Fruit fly (Drosophila melanogaster) whole organism, prepupa: ENCODE results near the gene CG3638.
A peak's percentile ranks its signal among the peaks of the same experiment; 100 is the strongest.

Experiments used
- CG11294 ChIP-seq: fragments of 200-800 bp; sonication (Bioruptor generic); IDR thresholded peaks from 2 replicates; pipeline ENCODE4 v1.3.6; 2022; ENCODE audit warnings: missing biosample characterization, missing genetic modification characterization
- CG11762 ChIP-seq: fragments of 200-800 bp; sonication (Bioruptor generic); optimal IDR thresholded peaks from 3 replicates; lab custom pipeline; 2016; ENCODE audit warnings: missing biosample characterization, missing genetic modification characterization; ENCODE audit not compliant: insufficient read depth
- CG11902 ChIP-seq: fragments of 200-800 bp; sonication (Bioruptor generic); optimal IDR thresholded peaks from 3 replicates; lab custom pipeline; 2016; ENCODE audit warnings: missing biosample characterization, missing genetic modification characterization
- CG1621 ChIP-seq: fragments of 200-800 bp; sonication (Bioruptor generic); optimal IDR thresholded peaks from 3 replicates; lab custom pipeline; 2018; ENCODE audit warnings: missing biosample characterization, mild to moderate bottlenecking, missing genetic modification characterization
- CG16779 ChIP-seq: fragments of 200-800 bp; sonication (Bioruptor generic); optimal IDR thresholded peaks from 3 replicates; lab custom pipeline; 2017; ENCODE audit warnings: missing biosample characterization, mild to moderate bottlenecking, missing genetic modification characterization
- CG3032 ChIP-seq: fragments of 200-800 bp; optimal IDR thresholded peaks from 2 replicates; lab custom pipeline; 2019; ENCODE audit warnings: missing biosample characterization, mild to moderate bottlenecking, missing genetic modification characterization, moderate library complexity
- CG31627 ChIP-seq: fragments of 200-800 bp; sonication (Bioruptor generic); optimal IDR thresholded peaks from 3 replicates; lab custom pipeline; 2016; ENCODE audit warnings: missing biosample characterization, missing genetic modification characterization
- CG4318 ChIP-seq: fragments of 200-800 bp; sonication (Bioruptor generic); optimal IDR thresholded peaks from 3 replicates; lab custom pipeline; 2017; ENCODE audit warnings: missing biosample characterization, mild to moderate bottlenecking, missing genetic modification characterization
- CG6163 ChIP-seq: fragments of 200-800 bp; sonication (Bioruptor generic); IDR thresholded peaks from 3 replicates; pipeline ENCODE4 v1.3.6; 2022; ENCODE audit warnings: missing biosample characterization, missing genetic modification characterization
- CG6276 ChIP-seq: fragments of 200-800 bp; sonication (Bioruptor generic); optimal IDR thresholded peaks from 2 replicates; lab custom pipeline; 2017; ENCODE audit warnings: missing biosample characterization, mild to moderate bottlenecking, missing genetic modification characterization
- CG6808 ChIP-seq: fragments of 200-800 bp; sonication (Bioruptor generic); optimal IDR thresholded peaks from 3 replicates; lab custom pipeline; 2017; ENCODE audit warnings: missing biosample characterization, missing genetic modification characterization, mild to moderate bottlenecking, moderate library complexity, missing genetic modification reagents
- CG6854 ChIP-seq: fragments of 200-800 bp; sonication (Bioruptor generic); optimal IDR thresholded peaks from 2 replicates; lab custom pipeline; 2017; ENCODE audit warnings: missing biosample characterization, mild to moderate bottlenecking, missing genetic modification characterization
- CG7368 ChIP-seq: fragments of 200-800 bp; sonication (Bioruptor generic); optimal IDR thresholded peaks from 3 replicates; lab custom pipeline; 2016; ENCODE audit warnings: missing biosample characterization, missing genetic modification characterization
- CG8319 ChIP-seq: fragments of 200-800 bp; sonication (Bioruptor generic); optimal IDR thresholded peaks from 3 replicates; lab custom pipeline; 2016; ENCODE audit warnings: missing biosample characterization, missing genetic modification characterization
- CG8632 ChIP-seq: fragments of 200-800 bp; sonication (Bioruptor generic); optimal IDR thresholded peaks from 3 replicates; lab custom pipeline; 2016; ENCODE audit warnings: missing biosample characterization, missing genetic modification characterization
- Eip75B ChIP-seq: fragments of 200-800 bp; sonication (Bioruptor generic); optimal IDR thresholded peaks from 3 replicates; lab custom pipeline; 2016; ENCODE audit warnings: missing biosample characterization, missing genetic modification characterization
- Eip78C ChIP-seq: fragments of 200-800 bp; sonication (Bioruptor generic); peaks from one replicate; lab custom pipeline; 2016; ENCODE audit warnings: missing biosample characterization, missing genetic modification characterization
- Eip93F ChIP-seq: fragments of 200-800 bp; sonication (Bioruptor generic); optimal IDR thresholded peaks from 2 replicates; lab custom pipeline; 2016; ENCODE audit warnings: missing biosample characterization, mild to moderate bottlenecking, missing genetic modification characterization
- Ets96B ChIP-seq: fragments of 200-800 bp; optimal IDR thresholded peaks from 2 replicates; lab custom pipeline; 2019; ENCODE audit warnings: missing biosample characterization, mild to moderate bottlenecking, missing genetic modification characterization, moderate library complexity
- Gug ChIP-seq: fragments of 200-800 bp; sonication (Bioruptor generic); IDR thresholded peaks from 2 replicates; pipeline ENCODE4 v1.3.6; 2022; ENCODE audit warnings: missing biosample characterization, missing genetic modification characterization
- Hr38 ChIP-seq: sonication (Bioruptor generic); optimal IDR thresholded peaks from 2 replicates; lab custom pipeline; 2016; ENCODE audit warnings: missing biosample characterization, missing genetic modification characterization
- Hr39 ChIP-seq: fragments of 200-800 bp; sonication (Bioruptor generic); optimal IDR thresholded peaks from 2 replicates; lab custom pipeline; 2016; ENCODE audit warnings: missing biosample characterization, missing genetic modification characterization
- Lpt ChIP-seq: fragments of 200-800 bp; sonication (Bioruptor generic); optimal IDR thresholded peaks from 3 replicates; lab custom pipeline; 2016; ENCODE audit warnings: missing biosample characterization, missing genetic modification characterization
- Met ChIP-seq: fragments of 200-800 bp; sonication (Bioruptor generic); optimal IDR thresholded peaks from 3 replicates; lab custom pipeline; 2016; ENCODE audit warnings: missing biosample characterization, missing genetic modification characterization
- OdsH ChIP-seq: fragments of 200-800 bp; sonication (Bioruptor generic); optimal IDR thresholded peaks from 3 replicates; lab custom pipeline; 2016; ENCODE audit warnings: missing biosample characterization, missing genetic modification characterization
- Sox102F ChIP-seq: fragments of 200-800 bp; sonication (Bioruptor generic); optimal IDR thresholded peaks from 2 replicates; lab custom pipeline; 2016; ENCODE audit warnings: missing biosample characterization, mild to moderate bottlenecking, missing genetic modification characterization
- Sox14 ChIP-seq: fragments of 200-800 bp; sonication (Bioruptor generic); optimal IDR thresholded peaks from 3 replicates; lab custom pipeline; 2016; ENCODE audit warnings: missing biosample characterization, missing genetic modification characterization
- Sox15 ChIP-seq: fragments of 200-800 bp; sonication (Bioruptor generic); optimal IDR thresholded peaks from 3 replicates; lab custom pipeline; 2016; ENCODE audit warnings: missing biosample characterization, missing genetic modification characterization
- achi ChIP-seq: fragments of 200-800 bp; sonication (Bioruptor generic); optimal IDR thresholded peaks from 3 replicates; lab custom pipeline; 2016; ENCODE audit warnings: missing biosample characterization, missing genetic modification characterization
- acj6 ChIP-seq: fragments of 200-800 bp; sonication (Bioruptor generic); optimal IDR thresholded peaks from 3 replicates; lab custom pipeline; 2016; ENCODE audit warnings: missing biosample characterization, missing genetic modification characterization
- cyc ChIP-seq: fragments of 200-800 bp; sonication (Bioruptor generic); optimal IDR thresholded peaks from 3 replicates; lab custom pipeline; 2016; ENCODE audit warnings: missing biosample characterization, missing genetic modification characterization
- dac ChIP-seq: fragments of 200-800 bp; sonication (Bioruptor generic); optimal IDR thresholded peaks from 2 replicates; lab custom pipeline; 2017; ENCODE audit warnings: missing biosample characterization, mild to moderate bottlenecking, missing genetic modification characterization
- eg ChIP-seq: fragments of 200-800 bp; sonication (Bioruptor generic); IDR thresholded peaks from 3 replicates; pipeline ENCODE4 v1.3.6; 2022; ENCODE audit warnings: missing biosample characterization, missing genetic modification characterization
- esn ChIP-seq: fragments of 200-800 bp; sonication (Bioruptor generic); optimal IDR thresholded peaks from 2 replicates; lab custom pipeline; 2016; ENCODE audit warnings: missing biosample characterization, mild to moderate bottlenecking, missing genetic modification characterization, moderate library complexity
- fd59A ChIP-seq: fragments of 200-800 bp; sonication (Bioruptor generic); optimal IDR thresholded peaks from 2 replicates; lab custom pipeline; 2017; ENCODE audit warnings: missing biosample characterization, mild to moderate bottlenecking, missing genetic modification characterization, missing genetic modification reagents
- fd85E ChIP-seq: fragments of 200-800 bp; sonication (Bioruptor generic); optimal IDR thresholded peaks from 3 replicates; lab custom pipeline; 2016; ENCODE audit warnings: missing biosample characterization, missing genetic modification characterization
- fkh ChIP-seq: fragments of 200-800 bp; sonication (Bioruptor generic); optimal IDR thresholded peaks from 3 replicates; lab custom pipeline; 2017; ENCODE audit warnings: missing biosample characterization, mild to moderate bottlenecking, missing genetic modification characterization, moderate library complexity
- net ChIP-seq: fragments of 200-800 bp; sonication (Bioruptor generic); optimal IDR thresholded peaks from 3 replicates; lab custom pipeline; 2016; ENCODE audit warnings: missing biosample characterization, missing genetic modification characterization
- pdm3 ChIP-seq: fragments of 200-800 bp; sonication (Bioruptor generic); optimal IDR thresholded peaks from 3 replicates; lab custom pipeline; 2016; ENCODE audit warnings: missing biosample characterization, missing genetic modification characterization
- spab ChIP-seq: fragments of 200-800 bp; sonication (Bioruptor generic); optimal IDR thresholded peaks from 2 replicates; lab custom pipeline; 2017; ENCODE audit warnings: missing biosample characterization, mild to moderate bottlenecking, missing genetic modification characterization, missing genetic modification reagents
- ss ChIP-seq, 2 experiments: fragments of 200-800 bp; sonication (Bioruptor generic); optimal IDR thresholded peaks; 2 replicates in 1 of 2; 3 replicates in 1 of 2; lab custom pipeline; 2017 to 2018; ENCODE audit warnings: mild to moderate bottlenecking in 2 of 2, missing biosample characterization in 2 of 2, missing genetic modification characterization in 2 of 2, moderate library complexity in 1 of 2
- svp ChIP-seq: fragments of 200-800 bp; sonication (Bioruptor generic); peaks from one replicate; lab custom pipeline; 2016; ENCODE audit warnings: missing biosample characterization, missing genetic modification characterization
- vri ChIP-seq: fragments of 200-800 bp; sonication (Bioruptor generic); optimal IDR thresholded peaks from 3 replicates; lab custom pipeline; 2016; ENCODE audit warnings: missing biosample characterization, mild to moderate bottlenecking, missing genetic modification characterization

Gene CG3638

dm6 chrX:1275018-1275820 lies 38.7 kb upstream of the CG3638 start, which contains the start of gene Atf3 (continued):
- peak; percentile 91 for TF ChIP-seq cyc
- TF ChIP-seq pdm3 (GFP tag; lab: Kevin White, UChicago), result peak; percentile 94
- peak; percentile 87 for TF ChIP-seq Eip75B (GFP tag; lab: Kevin White, UChicago)
- TF ChIP-seq Hr39 (GFP tag; lab: Kevin White, UChicago), result peak; percentile 92
- TF ChIP-seq CG1621 (tag; lab: Kevin White, UChicago), result peak; percentile 79
- peak; percentile 79 for TF ChIP-seq fd59A
- TF ChIP-seq CG11762 (GFP tag; lab: Kevin White, UChicago), result peak; percentile 85
- TF ChIP-seq Ets96B (tag; lab: Kevin White, UChicago), result peak; percentile 78
- peak; percentile 20 for TF ChIP-seq Eip93F (GFP tag; lab: Kevin White, UChicago)
- TF ChIP-seq net (GFP tag; lab: Kevin White, UChicago), result peak; percentile 93

- TF ChIP-seq Eip78C (GFP tag; lab: Kevin White, UChicago) (peak; percentile 11), fd85E (no peak), CG11294 (GFP tag; lab: Robert Waterston, UW) (no peak)
- TF ChIP-seq, all 60 proteins: peak for 1
These were observed 36.4 kb upstream of the CG3638 start for dm6 chrX:1272848-1273247.

- TF ChIP-seq CG6163 (0 out of 3 replicates have a peak, but pooled peaks have one; percentile 27), eg (GFP tag; lab: Robert Waterston, UW) (peak; percentile 37; the same call in 1 of the 3 replicates), CG31627 (no peak), vri (GFP tag; lab: Kevin White, UChicago) (peak; percentile 14)
These were observed 34.6 kb upstream of the CG3638 start for dm6 chrX:1271080-1271479.

dm6 chrX:1270655-1271054 lies 34.2 kb upstream of the CG3638 start:
- TF ChIP-seq CG8632 (GFP tag; lab: Kevin White, UChicago) (no peak), acj6 (GFP tag; lab: Kevin White, UChicago) (peak; percentile 9), fd59A (no peak), CG31627 (peak; percentile 45), CG11762 (GFP tag; lab: Kevin White, UChicago) (no peak), Sox102F (GFP tag; lab: Kevin White, UChicago) (peak; percentile 50), achi (GFP tag; lab: Kevin White, UChicago) (peak; percentile 8), Sox15 (GFP tag; lab: Kevin White, UChicago) (no peak), eg (GFP tag; lab: Robert Waterston, UW) (peak; percentile 38; the same call in 1 of the 3 replicates), OdsH (GFP tag; lab: Kevin White, UChicago) (no peak), pdm3 (GFP tag; lab: Kevin White, UChicago) (peak; percentile 23), CG4318 (GFP tag; lab: Kevin White, UChicago) (no peak), CG6808 (GFP tag; lab: Kevin White, UChicago) (no peak), CG6854 (GFP tag; lab: Kevin White, UChicago) (no peak), Eip93F (GFP tag; lab: Kevin White, UChicago) (no peak), Lpt (GFP tag; lab: Kevin White, UChicago) (no peak), Gug (GFP tag; lab: Robert Waterston, UW) (no peak), Hr38 (GFP tag; lab: Kevin White, UChicago) (no peak), CG16779 (tag; lab: Kevin White, UChicago) (no peak), CG7368 (GFP tag; lab: Kevin White, UChicago) (no peak), spab (no peak), Sox14 (GFP tag; lab: Kevin White, UChicago) (peak; percentile 31), dac (GFP tag; lab: Kevin White, UChicago) (no peak), Eip78C (GFP tag; lab: Kevin White, UChicago) (peak; percentile 63), CG6276 (GFP tag; lab: Kevin White, UChicago) (peak; percentile 30), Met (GFP tag; lab: Kevin White, UChicago) (peak; percentile 70), CG11902 (GFP tag; lab: Kevin White, UChicago) (no peak), vri (GFP tag; lab: Kevin White, UChicago) (no peak), fkh (GFP tag; lab: Kevin White, UChicago) (peak; percentile 24), esn (GFP tag; lab: Kevin White, UChicago) (peak; percentile 52), net (GFP tag; lab: Kevin White, UChicago) (no peak), CG8319 (GFP tag; lab: Kevin White, UChicago) (no peak), ss (GFP tag; optimal IDR thresholded peaks at IDR 0.05; lab: Kevin White, UChicago) (no peak), CG3032 (no peak), CG1621 (tag; lab: Kevin White, UChicago) (no peak), svp (GFP tag; lab: Kevin White, UChicago) (peak; percentile 80)
